Fruit fly (Drosophila melanogaster) whole organism, embryonic: Measurements from ENCODE around the gene CG14882.
A peak's percentile ranks its signal among the peaks of the same experiment; 100 is the strongest.

ENCODE experiments used
- Abd-B ChIP-seq: fragments of 200-800 bp; sonication (Bioruptor generic); optimal IDR thresholded peaks from 2 replicates; lab custom pipeline; 2018; ENCODE audit warnings: missing biosample characterization, mild to moderate bottlenecking, missing genetic modification characterization, moderate library complexity
- CG10979 ChIP-seq: fragments of 200-800 bp; sonication (Bioruptor generic); optimal IDR thresholded peaks from 2 replicates; lab custom pipeline; 2018; ENCODE audit warnings: missing biosample characterization, mild to moderate bottlenecking, missing genetic modification characterization, moderate library complexity
- CG13624 ChIP-seq: fragments of 200-800 bp; sonication (Bioruptor generic); optimal IDR thresholded peaks from 2 replicates; lab custom pipeline; 2016; ENCODE audit warnings: missing biosample characterization, missing genetic modification characterization
- CG17359 ChIP-seq: fragments of 200-800 bp; sonication (Bioruptor generic); optimal IDR thresholded peaks from 3 replicates; lab custom pipeline; 2018; ENCODE audit warnings: missing biosample characterization, mild to moderate bottlenecking, missing genetic modification characterization, moderate library complexity
- CG17568 ChIP-seq: fragments of 200-800 bp; sonication (Bioruptor generic); optimal IDR thresholded peaks from 2 replicates; lab custom pipeline; 2018; ENCODE audit warnings: missing biosample characterization, mild to moderate bottlenecking, missing genetic modification characterization, moderate library complexity
- CG18599 ChIP-seq: fragments of 200-800 bp; sonication (Bioruptor generic); optimal IDR thresholded peaks from 3 replicates; lab custom pipeline; 2017; ENCODE audit warnings: missing biosample characterization, missing genetic modification characterization, mild to moderate bottlenecking, moderate library complexity, missing genetic modification reagents
- CG2199 ChIP-seq: fragments of 200-800 bp; sonication (Bioruptor generic); IDR thresholded peaks from 3 replicates; pipeline ENCODE4 v1.3.6; 2022; ENCODE audit warnings: missing biosample characterization, missing genetic modification characterization
- CG3163 ChIP-seq: fragments of 200-800 bp; sonication (Bioruptor generic); optimal IDR thresholded peaks from 3 replicates; lab custom pipeline; 2016; ENCODE audit warnings: missing biosample characterization, missing genetic modification characterization
- CG32767 ChIP-seq: fragments of 200-800 bp; sonication (Bioruptor generic); IDR thresholded peaks from 2 replicates; pipeline ENCODE4 v1.3.6; 2022; ENCODE audit warnings: missing biosample characterization, missing genetic modification characterization
- CG3726 ChIP-seq: fragments of 200-800 bp; sonication (Bioruptor generic); IDR thresholded peaks from 3 replicates; pipeline ENCODE4, ENCODE4 v1.3.6; 2022; ENCODE audit warnings: missing biosample characterization, missing genetic modification characterization
- CG4404 ChIP-seq: fragments of 200-800 bp; sonication (Bioruptor generic); IDR thresholded peaks from 2 replicates; pipeline ENCODE4 v1.3.6; 2022; ENCODE audit warnings: missing biosample characterization, missing genetic modification characterization
- CG4854 ChIP-seq: fragments of 200-800 bp; sonication (Bioruptor generic); optimal IDR thresholded peaks from 2 replicates; lab custom pipeline; 2016; ENCODE audit warnings: missing biosample characterization, missing genetic modification characterization, inconsistent platforms
- CG6683 ChIP-seq: fragments of 200-800 bp; sonication (Bioruptor generic); optimal IDR thresholded peaks from 2 replicates; lab custom pipeline; 2017; ENCODE audit warnings: missing biosample characterization, mild to moderate bottlenecking, missing genetic modification characterization, missing genetic modification reagents
- CG9437 ChIP-seq: fragments of 200-800 bp; sonication (Bioruptor generic); optimal IDR thresholded peaks from 2 replicates; lab custom pipeline; 2018; ENCODE audit warnings: missing biosample characterization, mild to moderate bottlenecking, missing genetic modification characterization
- CG9609 ChIP-seq: fragments of 200-800 bp; sonication (Bioruptor generic); optimal IDR thresholded peaks from 3 replicates; lab custom pipeline; 2016; ENCODE audit warnings: missing biosample characterization, missing genetic modification characterization
- CG9797 ChIP-seq: fragments of 200-800 bp; sonication (Bioruptor generic); optimal IDR thresholded peaks from 3 replicates; lab custom pipeline; 2018; ENCODE audit warnings: missing biosample characterization, mild to moderate bottlenecking, missing genetic modification characterization
- CG9817 ChIP-seq: fragments of 200-800 bp; sonication (Bioruptor generic); optimal IDR thresholded peaks from 2 replicates; lab custom pipeline; 2018; ENCODE audit warnings: missing biosample characterization, mild to moderate bottlenecking, missing genetic modification characterization, moderate library complexity
- CG9876 ChIP-seq: fragments of 200-800 bp; sonication (Bioruptor generic); optimal IDR thresholded peaks from 2 replicates; lab custom pipeline; 2016; ENCODE audit warnings: missing biosample characterization, missing genetic modification characterization
- E2f2 ChIP-seq: fragments of 200-800 bp; sonication (Bioruptor generic); IDR thresholded peaks from 2 replicates; pipeline ENCODE4 v1.3.6; 2022; ENCODE audit warnings: missing biosample characterization, missing genetic modification characterization
- HLH54F ChIP-seq: fragments of 200-800 bp; sonication (Bioruptor generic); optimal IDR thresholded peaks from 3 replicates; lab custom pipeline; 2016; ENCODE audit warnings: missing biosample characterization, missing genetic modification characterization
- Hr51 ChIP-seq, 2 experiments: fragments of 200-800 bp; sonication (Bioruptor generic); optimal IDR thresholded peaks; 2 replicates in 1 of 2; 3 replicates in 1 of 2; lab custom pipeline; 2016 to 2018; ENCODE audit warnings: missing biosample characterization in 2 of 2, missing genetic modification characterization in 2 of 2, mild to moderate bottlenecking in 1 of 2, moderate library complexity in 1 of 2
- Lim3 ChIP-seq: fragments of 200-800 bp; sonication (Bioruptor generic); IDR thresholded peaks from 2 replicates; pipeline ENCODE4 v1.3.6; 2022; ENCODE audit warnings: missing biosample characterization, missing genetic modification characterization
- Meics ChIP-seq: fragments of 200-800 bp; sonication (Bioruptor generic); optimal IDR thresholded peaks from 2 replicates; lab custom pipeline; 2017; ENCODE audit warnings: missing biosample characterization, mild to moderate bottlenecking, missing genetic modification characterization
- Mrtf ChIP-seq: fragments of 200-800 bp; sonication (Bioruptor generic); IDR thresholded peaks from 3 replicates; pipeline ENCODE4 v1.3.6; 2022; ENCODE audit warnings: missing biosample characterization, missing genetic modification characterization
- Myb ChIP-seq: fragments of 200-800 bp; sonication (Bioruptor generic); optimal IDR thresholded peaks from 2 replicates; lab custom pipeline; 2016; ENCODE audit warnings: missing biosample characterization, missing genetic modification characterization
- PHDP ChIP-seq: fragments of 200-800 bp; sonication (Bioruptor generic); optimal IDR thresholded peaks from 3 replicates; lab custom pipeline; 2018; ENCODE audit warnings: missing biosample characterization, mild to moderate bottlenecking, missing genetic modification characterization, moderate library complexity
- Ptx1 ChIP-seq: fragments of 200-800 bp; sonication (Bioruptor generic); IDR thresholded peaks from 2 replicates; pipeline ENCODE4 v1.3.6; 2022; ENCODE audit warnings: missing biosample characterization, missing genetic modification characterization
- Trl ChIP-seq, 3 experiments: fragments of >200 bp in 2 of 3; fragments of 200-800 bp in 1 of 3; sonication (Bioruptor generic) in 1 of 3; optimal IDR thresholded peaks; 2 replicates in 1 of 3; 3 replicates in 2 of 3; lab custom pipeline; 2016 to 2017; ENCODE audit warnings: missing biosample characterization in 1 of 3, missing genetic modification characterization in 1 of 3
- YL-1 ChIP-seq: fragments of 200-800 bp; sonication (Bioruptor generic); optimal IDR thresholded peaks from 3 replicates; lab custom pipeline; 2017; ENCODE audit warnings: missing biosample characterization, mild to moderate bottlenecking, missing genetic modification characterization
- ash1 ChIP-seq: fragments of 200-800 bp; sonication (Bioruptor generic); optimal IDR thresholded peaks from 2 replicates; lab custom pipeline; 2018; ENCODE audit warnings: missing biosample characterization, mild to moderate bottlenecking, missing genetic modification characterization
- bigmax ChIP-seq: fragments of 200-800 bp; sonication (Bioruptor generic); optimal IDR thresholded peaks from 2 replicates; lab custom pipeline; 2018; ENCODE audit warnings: missing biosample characterization, mild to moderate bottlenecking, missing genetic modification characterization
- cato ChIP-seq: fragments of 200-800 bp; sonication (Bioruptor generic); optimal IDR thresholded peaks from 2 replicates; lab custom pipeline; 2016; ENCODE audit warnings: missing biosample characterization, missing genetic modification characterization, borderline replicate concordance
- chm ChIP-seq: fragments of 200-800 bp; sonication (Bioruptor generic); IDR thresholded peaks from 2 replicates; pipeline ENCODE4 v1.3.6; 2022; ENCODE audit warnings: missing biosample characterization, missing genetic modification characterization
- dm ChIP-seq: fragments of 200-800 bp; sonication (Bioruptor generic); optimal IDR thresholded peaks from 3 replicates; lab custom pipeline; 2016; ENCODE audit warnings: missing biosample characterization, missing genetic modification characterization
- dmrt11E ChIP-seq: fragments of 200-800 bp; sonication (Bioruptor generic); optimal IDR thresholded peaks from 3 replicates; lab custom pipeline; 2018; ENCODE audit warnings: missing biosample characterization, mild to moderate bottlenecking, missing genetic modification characterization, moderate library complexity
- en ChIP-seq: fragments of 200-800 bp; sonication (Bioruptor generic); optimal IDR thresholded peaks from 2 replicates; lab custom pipeline; 2016; ENCODE audit warnings: missing biosample characterization, missing genetic modification characterization
- fru ChIP-seq: fragments of >200 bp; optimal IDR thresholded peaks from 2 replicates; lab custom pipeline; 2017
- lab ChIP-seq: fragments of 200-800 bp; sonication (Bioruptor generic); optimal IDR thresholded peaks from 3 replicates; lab custom pipeline; 2017; ENCODE audit warnings: missing biosample characterization, missing genetic modification characterization, mild to moderate bottlenecking, moderate library complexity, missing genetic modification reagents
- luna ChIP-seq: fragments of 200-800 bp; sonication (Bioruptor generic); optimal IDR thresholded peaks from 2 replicates; lab custom pipeline; 2016; ENCODE audit warnings: missing biosample characterization, missing genetic modification characterization
- nom ChIP-seq: fragments of 200-800 bp; sonication (Bioruptor generic); optimal IDR thresholded peaks from 2 replicates; lab custom pipeline; 2017; ENCODE audit warnings: missing biosample characterization, missing genetic modification characterization, mild to moderate bottlenecking, moderate library complexity, missing genetic modification reagents
- odd ChIP-seq: fragments of 200-800 bp; sonication (Bioruptor generic); optimal IDR thresholded peaks from 2 replicates; lab custom pipeline; 2017; ENCODE audit warnings: missing biosample characterization, mild to moderate bottlenecking, missing genetic modification characterization
- onecut ChIP-seq: fragments of 200-800 bp; sonication (Bioruptor generic); IDR thresholded peaks from 2 replicates; pipeline ENCODE4 v1.3.6; 2022; ENCODE audit warnings: missing biosample characterization, missing genetic modification characterization
- scrt ChIP-seq: fragments of 200-800 bp; sonication (Bioruptor generic); optimal IDR thresholded peaks from 2 replicates; lab custom pipeline; 2018; ENCODE audit warnings: missing biosample characterization, mild to moderate bottlenecking, missing genetic modification characterization, moderate library complexity
- sd ChIP-seq: fragments of 200-800 bp; sonication (Bioruptor generic); optimal IDR thresholded peaks from 3 replicates; lab custom pipeline; 2018; ENCODE audit warnings: missing biosample characterization, mild to moderate bottlenecking, missing genetic modification characterization, moderate library complexity
- sob ChIP-seq: fragments of 200-800 bp; sonication (Bioruptor generic); IDR thresholded peaks from 2 replicates; pipeline ENCODE4 v1.3.6; 2022; ENCODE audit warnings: missing biosample characterization, missing genetic modification characterization
- ssp ChIP-seq: fragments of 200-800 bp; sonication (Bioruptor generic); IDR thresholded peaks from 2 replicates; pipeline ENCODE4 v1.3.6; 2022; ENCODE audit warnings: missing biosample characterization, missing genetic modification characterization
- tx ChIP-seq: fragments of 200-800 bp; sonication (Bioruptor generic); optimal IDR thresholded peaks from 2 replicates; lab custom pipeline; 2016; ENCODE audit warnings: missing biosample characterization, missing genetic modification characterization
- wek ChIP-seq: fragments of 200-800 bp; sonication (Bioruptor generic); optimal IDR thresholded peaks from 3 replicates; lab custom pipeline; 2018; ENCODE audit warnings: missing biosample characterization, mild to moderate bottlenecking, missing genetic modification characterization, moderate library complexity
- wor ChIP-seq: fragments of 200-800 bp; sonication (Bioruptor generic); IDR thresholded peaks from 2 replicates; pipeline ENCODE4 v1.3.6; 2022; ENCODE audit warnings: missing biosample characterization, missing genetic modification characterization
- zen2 ChIP-seq: fragments of 200-800 bp; sonication (Bioruptor generic); IDR thresholded peaks from 3 replicates; pipeline ENCODE4 v1.3.6; 2022; ENCODE audit warnings: missing biosample characterization, missing genetic modification characterization; ENCODE audit not compliant: partially characterized antibody

Gene CG14882

dm6 chr3R:16442937-16443336 is at the start of gene CG14882, which contains the start of gene Ttc1 (continued):
- peak; percentile 64 for TF ChIP-seq CG3163 (GFP tag; lab: Kevin White, UChicago)
- peak; percentile 80 for TF ChIP-seq E2f2 (GFP tag; lab: Robert Waterston, UW)
- peak; percentile 93 for TF ChIP-seq CG13624 (GFP tag; lab: Kevin White, UChicago)
- peak; percentile 81 for TF ChIP-seq dmrt11E
- TF ChIP-seq zen2 = no peak; the same call in 2 of the 3 replicates
- peak; percentile 80 for TF ChIP-seq CG9817 (tag; lab: Kevin White, UChicago)
- no peak for TF ChIP-seq lab
- TF ChIP-seq CG4404 (GFP tag; lab: Robert Waterston, UW) = peak; percentile 29; the same call in 1 of the 2 replicates
- no peak for TF ChIP-seq ash1 (GFP tag; lab: Kevin White, UChicago)
- peak; percentile 68; the same call in 2 of the 3 replicates for TF ChIP-seq CG3726 (GFP tag; lab: Robert Waterston, UW)
- no peak for TF ChIP-seq odd (GFP tag; lab: Kevin White, UChicago)
- TF ChIP-seq CG18599 = no peak
- TF ChIP-seq sob (GFP tag; lab: Robert Waterston, UW) = peak; percentile 88
- TF ChIP-seq CG32767 = peak; percentile 92
- TF ChIP-seq Hr51 (GFP tag; optimal IDR thresholded peaks at IDR 0.05; lab: Kevin White, UChicago) = peak in 1 of 2 experiments; percentile 88
- TF ChIP-seq CG6683 (GFP tag; lab: Kevin White, UChicago) = peak; percentile 51
- peak; percentile 73 for TF ChIP-seq Myb (GFP tag; lab: Kevin White, UChicago)
- TF ChIP-seq dm (GFP tag; lab: Kevin White, UChicago) = peak; percentile 67
- TF ChIP-seq Meics (GFP tag; lab: Kevin White, UChicago) = peak; percentile 80
- TF ChIP-seq Ptx1 (GFP tag; lab: Robert Waterston, UW) = peak; percentile 91
- TF ChIP-seq YL-1 (GFP tag; lab: Kevin White, UChicago) = peak; percentile 38
- TF ChIP-seq sd (tag; lab: Kevin White, UChicago) = no peak
- TF ChIP-seq bigmax = peak; percentile 0
- TF ChIP-seq CG17359 (tag; lab: Kevin White, UChicago) = peak; percentile 74
- TF ChIP-seq CG9437 = peak; percentile 74
- TF ChIP-seq luna = peak; percentile 55
- peak; percentile 74; the same call in 1 of the 3 replicates for TF ChIP-seq CG2199
- TF ChIP-seq onecut (GFP tag; lab: Robert Waterston, UW) = peak; percentile 45
- peak; percentile 66 for TF ChIP-seq CG4854
- TF ChIP-seq Mrtf = peak; percentile 73; the same call in 2 of the 3 replicates
- no peak for TF ChIP-seq Abd-B (GFP tag; lab: Kevin White, UChicago)
- TF ChIP-seq wor (GFP tag; lab: Robert Waterston, UW) = peak; percentile 84
- TF ChIP-seq PHDP = peak; percentile 87
- peak; percentile 74 for TF ChIP-seq ssp (GFP tag; lab: Robert Waterston, UW)
- TF ChIP-seq tx (GFP tag; lab: Kevin White, UChicago) = peak; percentile 86
- TF ChIP-seq wek (GFP tag; lab: Kevin White, UChicago) = no peak
- no peak for TF ChIP-seq CG9797
- TF ChIP-seq Lim3 (GFP tag; lab: Robert Waterston, UW) = peak; percentile 68; the same call in 1 of the 2 replicates
- TF ChIP-seq nom (GFP tag; lab: Kevin White, UChicago) = peak; percentile 30
- peak; percentile 82 for TF ChIP-seq cato (GFP tag; lab: Kevin White, UChicago)
- TF ChIP-seq fru (lab: Kevin White, UChicago) = no peak
- peak; percentile 80 for TF ChIP-seq CG9609
- TF ChIP-seq HLH54F = peak; percentile 87
- TF ChIP-seq chm = peak; percentile 25; the same call in 1 of the 2 replicates
- TF ChIP-seq CG9876 (GFP tag; lab: Kevin White, UChicago) = peak; percentile 44
- peak; percentile 74 for TF ChIP-seq CG10979
- TF ChIP-seq scrt (GFP tag; lab: Kevin White, UChicago) = peak; percentile 15
- no peak for TF ChIP-seq Trl (optimal IDR thresholded peaks at IDR 0.05; lab: Kevin White, UChicago)
- TF ChIP-seq Trl (GFP tag; optimal IDR thresholded peaks at IDR 0.05; lab: Kevin White, UChicago) = peak; percentile 88
- TF ChIP-seq en (GFP tag; lab: Kevin White, UChicago) = peak; percentile 78
- TF ChIP-seq CG17568 (GFP tag; lab: Kevin White, UChicago) = no peak
